Fruit fly (Drosophila melanogaster) whole organism, pupa: ENCODE results near the gene Vm26Ac.

ENCODE experiments used
- CG12605 ChIP-seq: fragments of 200-800 bp; sonication (Bioruptor generic); IDR thresholded peaks from 2 replicates; pipeline ENCODE4 v1.3.6; 2022; ENCODE audit warnings: missing biosample characterization, missing genetic modification characterization
- EcR ChIP-seq: fragments of 200-800 bp; sonication (Bioruptor generic); optimal IDR thresholded peaks from 3 replicates; lab custom pipeline; 2019; ENCODE audit warnings: missing biosample characterization, missing genetic modification characterization, mild to moderate bottlenecking, moderate library complexity, missing genetic modification reagents
- Ets98B ChIP-seq: fragments of 200-800 bp; sonication (Bioruptor generic); IDR thresholded peaks from 2 replicates; pipeline ENCODE4 v1.3.6; 2022; ENCODE audit warnings: missing biosample characterization, missing genetic modification characterization
- gl ChIP-seq: fragments of 200-800 bp; sonication (Bioruptor generic); optimal IDR thresholded peaks from 2 replicates; lab custom pipeline; 2018; ENCODE audit warnings: missing biosample characterization, mild to moderate bottlenecking, missing genetic modification characterization

DNA sequence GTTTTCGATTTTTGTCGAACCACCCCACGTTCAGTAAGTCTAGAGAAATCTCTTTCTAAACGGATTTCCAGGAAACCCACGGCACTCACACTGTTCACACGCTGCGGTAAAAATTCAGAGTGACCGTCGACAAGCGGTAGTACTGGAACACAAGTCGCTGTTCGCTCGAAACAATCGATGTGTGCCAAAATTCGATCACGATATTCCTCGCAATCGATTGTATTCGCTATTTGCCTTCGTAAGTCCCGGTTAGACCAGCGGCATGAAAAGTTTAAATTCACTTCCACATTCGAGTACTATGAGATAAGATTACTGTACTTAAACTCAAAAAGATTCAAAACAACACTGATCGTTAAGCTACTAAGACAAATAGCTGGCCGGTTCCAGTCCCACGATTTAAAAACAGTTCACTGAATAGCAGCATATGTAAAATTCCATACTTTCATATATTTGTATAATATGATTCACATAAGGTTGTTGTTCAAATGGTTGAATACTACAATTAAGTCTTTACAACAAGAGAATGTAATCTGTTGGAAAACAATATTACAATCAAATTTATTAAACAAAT is 22.5 kb upstream of the Vm26Ac start, which contains the start of gene chic:
- TF ChIP-seq Ets98B (GFP tag; lab: Robert Waterston, UW) (no peak), CG12605 (GFP tag; lab: Robert Waterston, UW) (no peak), gl (tag; lab: Kevin White, UChicago) (no peak), EcR (no peak)
